Worm (Caenorhabditis elegans): ENCODE results near the gene cyp-13A2.
A peak's percentile ranks its signal among the peaks of the same experiment; 100 is the strongest.

Gene cyp-13A2

DNA sequence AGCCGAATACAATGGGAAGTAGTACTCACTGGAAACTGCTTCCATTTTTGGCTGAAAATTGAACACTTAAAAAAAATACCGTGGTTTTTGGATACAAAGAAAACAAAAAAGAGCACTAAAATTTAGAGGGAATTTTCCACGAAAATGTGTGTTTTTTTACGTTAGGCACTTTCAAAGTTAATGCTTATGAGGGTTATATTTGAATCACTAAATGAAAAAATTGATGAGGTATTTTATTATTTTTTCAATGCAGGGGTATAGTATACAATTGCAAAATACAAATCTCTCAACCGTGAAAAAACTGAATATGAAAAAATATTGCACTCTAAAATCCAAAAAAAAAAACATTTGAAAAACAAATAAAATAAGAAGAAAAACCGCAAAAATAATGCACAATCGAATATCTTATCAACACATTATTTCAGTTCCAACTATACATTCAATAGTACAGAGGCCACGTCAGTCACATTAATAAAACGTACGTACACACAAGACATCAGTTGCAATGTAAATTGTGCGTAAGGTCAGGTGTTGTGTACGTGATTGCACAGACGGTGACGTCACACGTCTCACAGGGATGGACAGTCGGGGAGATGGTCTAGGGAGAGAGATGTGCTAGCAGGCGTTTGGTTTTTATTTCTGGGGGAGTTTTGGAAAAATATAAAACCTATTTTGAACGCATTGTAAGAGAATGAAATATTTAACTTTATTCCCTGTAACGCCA is 17.5 kb downstream of the cyp-13A2 start, which contains the start of gene aqp-10 (continued):
- no peak for TF ChIP-seq ceh-58 (GFP tag; IDR thresholded peaks at IDR 0.05)
- no peak for TF ChIP-seq cebp-1 (GFP tag; IDR thresholded peaks at IDR 0.05)
- peak; percentile 60 for TF ChIP-seq cebp-1 (tag; optimal IDR thresholded peaks at IDR 0.05)
- TF ChIP-seq egrh-3 (GFP tag; IDR thresholded peaks at IDR 0.05), result no peak
- TF ChIP-seq unc-130 (GFP tag; optimal IDR thresholded peaks at IDR 0.05), result no peak
- no peak for TF ChIP-seq nhr-120 (GFP tag; IDR thresholded peaks at IDR 0.05)
- no peak for TF ChIP-seq him-1 (tag; optimal IDR thresholded peaks at IDR 0.05)
- TF ChIP-seq B0035.1 (tag; optimal IDR thresholded peaks at IDR 0.05), result no peak
- TF ChIP-seq nfyb-1 (GFP tag; IDR thresholded peaks at IDR 0.05), result 0 out of 2 replicates have a peak, but pooled peaks have one; percentile 41
- TF ChIP-seq athp-1 (tag; optimal IDR thresholded peaks at IDR 0.05), result no peak
- no peak for TF ChIP-seq ccch-3 (GFP tag; optimal IDR thresholded peaks at IDR 0.05)
- TF ChIP-seq egl-18 (GFP tag; IDR thresholded peaks at IDR 0.05), result no peak
- peak; percentile 54 for TF ChIP-seq atf-7 (tag; optimal IDR thresholded peaks at IDR 0.05)
- no peak for TF ChIP-seq C06A6.2 (GFP tag; conservative IDR thresholded peaks at IDR 0.05)
- TF ChIP-seq ztf-3 (GFP tag; optimal IDR thresholded peaks at IDR 0.05), result no peak
- no peak for TF ChIP-seq bed-1 (GFP tag; IDR thresholded peaks at IDR 0.05)
- TF ChIP-seq ama-1 (optimal IDR thresholded peaks at IDR 0.05), result no peak
- no peak for TF ChIP-seq ama-1 (GFP tag; optimal IDR thresholded peaks at IDR 0.05)
- TF ChIP-seq sea-2 (GFP tag; IDR thresholded peaks at IDR 0.05), result no peak
- TF ChIP-seq F49E8.2 (tag; optimal IDR thresholded peaks at IDR 0.05; ENCODE audit: insufficient read depth), result no peak
- no peak for TF ChIP-seq bed-2 (GFP tag; IDR thresholded peaks at IDR 0.05)
- no peak for TF ChIP-seq tlf-1 (GFP tag; optimal IDR thresholded peaks at IDR 0.05)
- no peak for TF ChIP-seq akir-1 (GFP tag; optimal IDR thresholded peaks at IDR 0.05)
- TF ChIP-seq ets-4 (GFP tag; optimal IDR thresholded peaks at IDR 0.05), result no peak
- TF ChIP-seq ceh-79 (tag; optimal IDR thresholded peaks at IDR 0.05), result no peak
- no peak for TF ChIP-seq ceh-91 (GFP tag; IDR thresholded peaks at IDR 0.05)
- TF ChIP-seq rec-8 (tag; optimal IDR thresholded peaks at IDR 0.05), result no peak
- no peak for TF ChIP-seq nfya-1 (tag; optimal IDR thresholded peaks at IDR 0.05; ENCODE audit: borderline replicate concordance, insufficient read depth)
- no peak for TF ChIP-seq Y79H2A.3 (GFP tag; conservative IDR thresholded peaks at IDR 0.05)
- TF ChIP-seq repo-1 (tag; optimal IDR thresholded peaks at IDR 0.05), result peak; percentile 67
- no peak for TF ChIP-seq hlh-12 (tag; optimal IDR thresholded peaks at IDR 0.05)
- TF ChIP-seq ekl-4 (GFP tag; IDR thresholded peaks at IDR 0.05), result no peak
- no peak for TF ChIP-seq nhr-90 (tag; optimal IDR thresholded peaks at IDR 0.05)
- TF ChIP-seq rpc-1 (optimal IDR thresholded peaks at IDR 0.05), result no peak
- TF ChIP-seq rpc-1 (tag; optimal IDR thresholded peaks at IDR 0.05), result no peak
- TF ChIP-seq lin-26 (GFP tag; IDR thresholded peaks at IDR 0.05), result no peak
- TF ChIP-seq F57A8.1 (GFP tag; optimal IDR thresholded peaks at IDR 0.05), result no peak
- TF ChIP-seq B0019.2 (GFP tag; conservative IDR thresholded peaks at IDR 0.05), result no peak
- TF ChIP-seq B0261.1 (tag; optimal IDR thresholded peaks at IDR 0.05), result no peak
- no peak for TF ChIP-seq ztf-28 (GFP tag; IDR thresholded peaks at IDR 0.05)
- no peak for TF ChIP-seq mxl-1 (tag; optimal IDR thresholded peaks at IDR 0.05)
- peak; percentile 95 for TF ChIP-seq let-607 (tag; optimal IDR thresholded peaks at IDR 0.05)
- peak; percentile 29 for TF ChIP-seq tbp1 (GFP tag; optimal IDR thresholded peaks at IDR 0.05)
- no peak for TF ChIP-seq Y53F4B.3 (GFP tag; IDR thresholded peaks at IDR 0.05)
- no peak for TF ChIP-seq lsy-27 (tag; optimal IDR thresholded peaks at IDR 0.05; ENCODE audit: borderline replicate concordance, insufficient read depth)
- no peak for TF ChIP-seq cebp-2 (GFP tag; IDR thresholded peaks at IDR 0.05)
- no peak for TF ChIP-seq F37B4.10 (GFP tag; IDR thresholded peaks at IDR 0.05)
- no peak for TF ChIP-seq die-1 (tag; optimal IDR thresholded peaks at IDR 0.05)
- no peak for TF ChIP-seq gei-17 (GFP tag; optimal IDR thresholded peaks at IDR 0.05)

Data from whole organism, young adult.